Fruit fly (Drosophila melanogaster) whole organism, prepupa: ENCODE results near the gene Mal-B2.

ENCODE experiments used
- Blimp-1 ChIP-seq: fragments of 200-800 bp; sonication (Bioruptor generic); optimal IDR thresholded peaks from 3 replicates; lab custom pipeline; 2017; ENCODE audit warnings: missing biosample characterization, missing genetic modification characterization, mild to moderate bottlenecking, moderate library complexity, missing genetic modification reagents
- CG10631 ChIP-seq: fragments of 200-800 bp; sonication (Bioruptor generic); optimal IDR thresholded peaks from 2 replicates; lab custom pipeline; 2016; ENCODE audit warnings: missing biosample characterization, missing genetic modification characterization
- CG1621 ChIP-seq: fragments of 200-800 bp; sonication (Bioruptor generic); optimal IDR thresholded peaks from 3 replicates; lab custom pipeline; 2018; ENCODE audit warnings: missing biosample characterization, mild to moderate bottlenecking, missing genetic modification characterization
- CG6792 ChIP-seq: fragments of 200-800 bp; sonication (Bioruptor generic); optimal IDR thresholded peaks from 3 replicates; lab custom pipeline; 2016; ENCODE audit warnings: missing biosample characterization, missing genetic modification characterization
- CG8319 ChIP-seq: fragments of 200-800 bp; sonication (Bioruptor generic); optimal IDR thresholded peaks from 3 replicates; lab custom pipeline; 2016; ENCODE audit warnings: missing biosample characterization, missing genetic modification characterization
- CG8632 ChIP-seq: fragments of 200-800 bp; sonication (Bioruptor generic); optimal IDR thresholded peaks from 3 replicates; lab custom pipeline; 2016; ENCODE audit warnings: missing biosample characterization, missing genetic modification characterization
- Hr4 ChIP-seq: fragments of 200-800 bp; sonication (Bioruptor generic); optimal IDR thresholded peaks from 3 replicates; lab custom pipeline; 2016; ENCODE audit warnings: missing biosample characterization, missing genetic modification characterization
- Met ChIP-seq: fragments of 200-800 bp; sonication (Bioruptor generic); optimal IDR thresholded peaks from 3 replicates; lab custom pipeline; 2016; ENCODE audit warnings: missing biosample characterization, missing genetic modification characterization
- fd85E ChIP-seq: fragments of 200-800 bp; sonication (Bioruptor generic); optimal IDR thresholded peaks from 3 replicates; lab custom pipeline; 2016; ENCODE audit warnings: missing biosample characterization, missing genetic modification characterization
- salr ChIP-seq, 2 experiments: fragments of 200-800 bp; sonication (Bioruptor generic); optimal IDR thresholded peaks; 3 replicates each; lab custom pipeline; 2016 to 2018; ENCODE audit warnings: missing biosample characterization in 2 of 2, missing genetic modification characterization in 2 of 2, mild to moderate bottlenecking in 1 of 2

dm6 chr2L:11829277-11829676 lies 20.5 kb upstream of the Mal-B2 start, which contains the start of gene esc:
- no peak for TF ChIP-seq salr (GFP tag; optimal IDR thresholded peaks at IDR 0.05; lab: Kevin White, UChicago)
- no peak for TF ChIP-seq CG10631 (GFP tag; lab: Kevin White, UChicago)
- no peak for TF ChIP-seq Blimp-1 (GFP tag; lab: Kevin White, UChicago)
- TF ChIP-seq CG1621 (tag; lab: Kevin White, UChicago): no peak
- TF ChIP-seq Hr4 (GFP tag; lab: Kevin White, UChicago): no peak
- no peak for TF ChIP-seq CG8632 (GFP tag; lab: Kevin White, UChicago)
- no peak for TF ChIP-seq CG6792
- no peak for TF ChIP-seq fd85E (GFP tag; lab: Kevin White, UChicago)
- TF ChIP-seq Met (GFP tag; lab: Kevin White, UChicago): no peak
- TF ChIP-seq CG8319: no peak
